Worm (Caenorhabditis elegans): Measurements from ENCODE around the gene jhdm-1.

The jhdm-1 gene

ce11 chrIII:6420995-6421404, 33.3 kb upstream of the jhdm-1 start (continued):
- peak; percentile 42 for TF ChIP-seq egl-27 (tag; optimal IDR thresholded peaks at IDR 0.05)
- no peak for TF ChIP-seq nhr-237 (tag; optimal IDR thresholded peaks at IDR 0.05)
- TF ChIP-seq lsy-2 (tag; optimal IDR thresholded peaks at IDR 0.05): peak; percentile 53 to 89
- TF ChIP-seq nhr-25 (tag; optimal IDR thresholded peaks at IDR 0.05): peak; percentile 92
- TF ChIP-seq nhr-23 (tag; optimal IDR thresholded peaks at IDR 0.05): no peak
- no peak for TF ChIP-seq ztf-11 (tag; optimal IDR thresholded peaks at IDR 0.05)
- TF ChIP-seq gmeb-1 (tag; optimal IDR thresholded peaks at IDR 0.05): peak; percentile 85
- peak; percentile 50 for TF ChIP-seq nhr-6 (tag; optimal IDR thresholded peaks at IDR 0.05)
- TF ChIP-seq dmd-4 (tag; optimal IDR thresholded peaks at IDR 0.05): no peak
- TF ChIP-seq lin-13 (GFP tag; optimal IDR thresholded peaks at IDR 0.05): peak; percentile 59
- no peak for TF ChIP-seq snpc-4 (tag; optimal IDR thresholded peaks at IDR 0.05)
- TF ChIP-seq skn-1 (tag; optimal IDR thresholded peaks at IDR 0.05): no peak
- TF ChIP-seq alr-1 (tag; optimal IDR thresholded peaks at IDR 0.05): no peak
- peak; percentile 83 for TF ChIP-seq mab-5 (tag; optimal IDR thresholded peaks at IDR 0.05)
- peak; percentile 24 for TF ChIP-seq ZK546.5 (tag; optimal IDR thresholded peaks at IDR 0.05)
- peak; percentile 71 for TF ChIP-seq lin-11 (tag; optimal IDR thresholded peaks at IDR 0.05)

ce11 chrIII:6421473-6421872, 32.8 kb upstream of the jhdm-1 start:
- peak; percentile 44 for TF ChIP-seq ama-1 (optimal IDR thresholded peaks at IDR 0.05)
- no peak for TF ChIP-seq unc-55 (GFP tag; optimal IDR thresholded peaks at IDR 0.05)

ce11 chrIII:6421973-6422511, 32.2 kb upstream of the jhdm-1 start:
- TF ChIP-seq blmp-1 (tag; optimal IDR thresholded peaks at IDR 0.05; ENCODE audit: insufficient read depth) (peak; percentile 62), lin-11 (tag; optimal IDR thresholded peaks at IDR 0.05) (no peak), sem-4 (tag; optimal IDR thresholded peaks at IDR 0.05) (no peak), egl-27 (tag; optimal IDR thresholded peaks at IDR 0.05) (no peak), mdl-1 (tag; optimal IDR thresholded peaks at IDR 0.05) (peak in 1 of 2 experiments; percentile 53), sma-3 (GFP tag; optimal IDR thresholded peaks at IDR 0.05) (peak; percentile 41), elt-1 (tag; optimal IDR thresholded peaks at IDR 0.05) (no peak), fos-1 (tag; optimal IDR thresholded peaks at IDR 0.05) (peak; percentile 68), nhr-129 (tag; optimal IDR thresholded peaks at IDR 0.05) (peak; percentile 40), snpc-4 (tag; optimal IDR thresholded peaks at IDR 0.05) (no peak), ceh-16 (tag; optimal IDR thresholded peaks at IDR 0.05) (no peak), nhr-237 (tag; optimal IDR thresholded peaks at IDR 0.05) (no peak), lin-13 (GFP tag; optimal IDR thresholded peaks at IDR 0.05) (no peak), zag-1 (tag; optimal IDR thresholded peaks at IDR 0.05) (no peak), ZK546.5 (tag; optimal IDR thresholded peaks at IDR 0.05) (no peak), nhr-25 (tag; optimal IDR thresholded peaks at IDR 0.05) (peak; percentile 66), sma-9 (GFP tag; optimal IDR thresholded peaks at IDR 0.05) (peak; percentile 75), sma-9 (tag; optimal IDR thresholded peaks at IDR 0.05) (no peak), alr-1 (tag; optimal IDR thresholded peaks at IDR 0.05) (no peak), F13H6.1 (tag; optimal IDR thresholded peaks at IDR 0.05) (peak; percentile 14), gmeb-1 (tag; optimal IDR thresholded peaks at IDR 0.05) (peak; percentile 7), ztf-1 (GFP tag; conservative IDR thresholded peaks at IDR 0.05) (no peak), R02D3.7 (tag; optimal IDR thresholded peaks at IDR 0.05) (no peak), crh-2 (tag; optimal IDR thresholded peaks at IDR 0.05) (peak; percentile 72)

ce11 chrIII:6422721-6423120, 31.6 kb upstream of the jhdm-1 start:
- TF ChIP-seq nhr-25 (tag; optimal IDR thresholded peaks at IDR 0.05): peak; percentile 62
- no peak for TF ChIP-seq mdl-1 (tag; optimal IDR thresholded peaks at IDR 0.05)
- peak; percentile 65 for TF ChIP-seq crh-2 (tag; optimal IDR thresholded peaks at IDR 0.05)
- TF ChIP-seq sma-9 (GFP tag; optimal IDR thresholded peaks at IDR 0.05): peak; percentile 68
- no peak for TF ChIP-seq sma-9 (tag; optimal IDR thresholded peaks at IDR 0.05)
- TF ChIP-seq fos-1 (tag; optimal IDR thresholded peaks at IDR 0.05): peak; percentile 51

ce11 chrIII:6427205-6427604, 27.1 kb upstream of the jhdm-1 start, which contains the start of gene C05D11.8:
Gene C05D11.8 (minus strand): TSS chrIII:6427305.
- TF ChIP-seq ceh-16 (tag; optimal IDR thresholded peaks at IDR 0.05) (no peak), peb-1 (tag; optimal IDR thresholded peaks at IDR 0.05) (no peak), skn-1 (tag; optimal IDR thresholded peaks at IDR 0.05) (no peak), aly-2 (tag; optimal IDR thresholded peaks at IDR 0.05) (no peak), snpc-4 (tag; optimal IDR thresholded peaks at IDR 0.05) (no peak), ama-1 (optimal IDR thresholded peaks at IDR 0.05) (no peak), nhr-6 (tag; optimal IDR thresholded peaks at IDR 0.05) (no peak)

Data from whole organism, L2 larva.